Worm (Caenorhabditis elegans): Measurements from ENCODE around the gene igcm-2.

DNA sequence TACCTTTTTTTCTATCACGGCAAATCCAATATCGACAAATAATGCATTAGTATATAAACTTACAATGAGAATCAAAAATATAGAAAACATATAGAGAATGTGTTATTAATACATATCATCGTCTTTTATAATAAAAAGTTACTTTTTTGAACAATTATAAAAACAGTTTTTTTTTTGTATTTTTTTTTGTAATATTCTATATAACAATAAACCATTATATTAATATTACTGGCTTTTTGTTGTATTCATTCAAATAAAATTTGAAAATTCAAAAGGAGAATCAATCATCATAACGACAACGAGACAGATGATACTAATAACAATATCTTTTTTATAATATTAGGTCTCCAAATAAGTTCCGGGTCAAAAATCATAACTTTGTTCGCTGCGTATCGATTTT lies 46.2 kb upstream of the igcm-2 start, which contains the start of gene K10C2.8:
- TF ChIP-seq ces-1 (GFP tag; optimal IDR thresholded peaks at IDR 0.05) = no peak
- TF ChIP-seq mxl-3 (GFP tag; optimal IDR thresholded peaks at IDR 0.05) = no peak
- TF ChIP-seq egl-27 (tag; optimal IDR thresholded peaks at IDR 0.05) = no peak
- no peak for TF ChIP-seq nhr-77 (tag; optimal IDR thresholded peaks at IDR 0.05)
- no peak for TF ChIP-seq ceh-62 (tag; optimal IDR thresholded peaks at IDR 0.05)
- TF ChIP-seq T20F7.1 (GFP tag; optimal IDR thresholded peaks at IDR 0.05) = no peak
- no peak for TF ChIP-seq ctbp-1 (GFP tag; IDR thresholded peaks at IDR 0.05)
- no peak for TF ChIP-seq hlh-11 (tag; optimal IDR thresholded peaks at IDR 0.05)
- no peak for TF ChIP-seq aly-2 (tag; optimal IDR thresholded peaks at IDR 0.05)
- TF ChIP-seq unc-62 (GFP tag; optimal IDR thresholded peaks at IDR 0.05 in 1 of 2) = no peak
- TF ChIP-seq unc-62 (tag; optimal IDR thresholded peaks at IDR 0.05) = no peak
- TF ChIP-seq dpl-1 (GFP tag; optimal IDR thresholded peaks at IDR 0.05) = no peak
